Fruit fly (Drosophila melanogaster) S2 (cell line): ENCODE measurements around the gene nuf.
A peak's percentile ranks its signal among the peaks of the same experiment; 100 is the strongest.

Source experiments
- CG8478 ChIP-seq: fragments of >200 bp; optimal IDR thresholded peaks from 2 replicates; lab custom pipeline; 2018
- CTCF ChIP-seq, 2 experiments: fragments of >200 bp; optimal IDR thresholded peaks; 2 replicates each; lab custom pipeline; 2018

nuf gene

dm6 chr3L:14204659-14205568 is 14.2 kb downstream of the nuf start:
- TF ChIP-seq CG8478 (lab: Kevin White, UChicago) (no peak), CTCF (optimal IDR thresholded peaks at IDR 0.05; lab: Kevin White, UChicago) (no peak)

- TF ChIP-seq CG8478 (lab: Kevin White, UChicago) (no peak), CTCF (optimal IDR thresholded peaks at IDR 0.05; lab: Kevin White, UChicago) (no peak)
Observed at dm6 chr3L:14207361-14207760, 16.7 kb downstream of the nuf start.

dm6 chr3L:14208974-14209373 is 18.3 kb downstream of the nuf start:
- no peak for TF ChIP-seq CTCF (optimal IDR thresholded peaks at IDR 0.05; lab: Kevin White, UChicago)
- no peak for TF ChIP-seq CG8478 (lab: Kevin White, UChicago)

- TF ChIP-seq CTCF (optimal IDR thresholded peaks at IDR 0.05; lab: Kevin White, UChicago) (no peak), CG8478 (lab: Kevin White, UChicago) (no peak)
Observed at dm6 chr3L:14211616-14212015, 20.9 kb downstream of the nuf start.

dm6 chr3L:14212300-14212893 is 21.7 kb downstream of the nuf start:
- peak; percentile 52 to 81 for TF ChIP-seq CTCF (optimal IDR thresholded peaks at IDR 0.05; lab: Kevin White, UChicago)
- no peak for TF ChIP-seq CG8478 (lab: Kevin White, UChicago)

dm6 chr3L:14216140-14216539 is 25.5 kb downstream of the nuf start:
- no peak for TF ChIP-seq CTCF (optimal IDR thresholded peaks at IDR 0.05; lab: Kevin White, UChicago)
- TF ChIP-seq CG8478 (lab: Kevin White, UChicago) = no peak

- TF ChIP-seq CG8478 (lab: Kevin White, UChicago) (no peak), CTCF (optimal IDR thresholded peaks at IDR 0.05; lab: Kevin White, UChicago) (no peak)
Observed at dm6 chr3L:14217677-14218254, 27.1 kb downstream of the nuf start, which contains the start of gene CG7768. TSS of gene CG7768 (plus strand) at chr3L:14218204.

- TF ChIP-seq CTCF (optimal IDR thresholded peaks at IDR 0.05; lab: Kevin White, UChicago) (no peak), CG8478 (lab: Kevin White, UChicago) (no peak)
Observed at dm6 chr3L:14219422-14219853, 28.8 kb downstream of the nuf start.

dm6 chr3L:14220611-14221497 is 30.2 kb downstream of the nuf start:
- TF ChIP-seq CG8478 (lab: Kevin White, UChicago) (no peak), CTCF (optimal IDR thresholded peaks at IDR 0.05; lab: Kevin White, UChicago) (no peak)

- TF ChIP-seq CG8478 (lab: Kevin White, UChicago) (no peak), CTCF (optimal IDR thresholded peaks at IDR 0.05; lab: Kevin White, UChicago) (no peak)
Observed at dm6 chr3L:14222199-14222598, 31.5 kb downstream of the nuf start.

dm6 chr3L:14223450-14223849 is 32.8 kb downstream of the nuf start:
- TF ChIP-seq CTCF (optimal IDR thresholded peaks at IDR 0.05; lab: Kevin White, UChicago) (no peak), CG8478 (lab: Kevin White, UChicago) (no peak)

- no peak for TF ChIP-seq CG8478 (lab: Kevin White, UChicago)
- no peak for TF ChIP-seq CTCF (optimal IDR thresholded peaks at IDR 0.05; lab: Kevin White, UChicago)
Observed at dm6 chr3L:14229069-14229468, 38.4 kb downstream of the nuf start.

dm6 chr3L:14229481-14229880 is 38.8 kb downstream of the nuf start:
- TF ChIP-seq CTCF (optimal IDR thresholded peaks at IDR 0.05; lab: Kevin White, UChicago) = no peak

dm6 chr3L:14233169-14233568 is 42.5 kb downstream of the nuf start, which contains the start of gene CG7924:
TSS of gene CG7924 (plus strand) at chr3L:14233469.
- no peak for TF ChIP-seq CTCF (optimal IDR thresholded peaks at IDR 0.05; lab: Kevin White, UChicago)
- TF ChIP-seq CG8478 (lab: Kevin White, UChicago) = no peak
